Worm (Caenorhabditis elegans) whole organism, L1 larva: ENCODE results near the gene nhr-53.

Experiments used
- Y116A8C.19 ChIP-seq: sonication (generic microtip); optimal IDR thresholded peaks from 2 replicates; lab custom pipeline; 2016; ENCODE audit warnings: missing compliant biosample characterization, missing genetic modification characterization, borderline replicate concordance
- lin-35 ChIP-seq, 2 experiments: fragments of 150-350 bp; optimal IDR thresholded peaks; 2 replicates each; lab custom pipeline; 2014; ENCODE audit warnings: missing biosample characterization in 2 of 2, missing genetic modification characterization in 2 of 2, missing genetic modification reagents in 2 of 2
- nhr-12 ChIP-seq: sonication (generic microtip); optimal IDR thresholded peaks from 2 replicates; lab custom pipeline; 2017; ENCODE audit warnings: missing biosample characterization, missing genetic modification characterization
- nhr-19 ChIP-seq: fragments of 200-800 bp; sonication (Bioruptor generic); conservative IDR thresholded peaks from 2 replicates; pipeline ENCODE4 v1.3.6; 2022; ENCODE audit warnings: missing genetic modification characterization, missing compliant biosample characterization
- nhr-237 ChIP-seq: fragments of 150-350 bp; optimal IDR thresholded peaks from 2 replicates; lab custom pipeline; 2014; ENCODE audit warnings: missing biosample characterization, missing genetic modification characterization
- nhr-76 ChIP-seq: sonication (generic microtip); optimal IDR thresholded peaks from 2 replicates; lab custom pipeline; 2017; ENCODE audit warnings: missing biosample characterization, missing genetic modification characterization
- skn-1 ChIP-seq: fragments of 150-350 bp; optimal IDR thresholded peaks from 2 replicates; lab custom pipeline; 2014; ENCODE audit warnings: missing biosample characterization, missing genetic modification characterization
- ztf-4 ChIP-seq: fragments of 150-350 bp; optimal IDR thresholded peaks from 2 replicates; lab custom pipeline; 2014; ENCODE audit warnings: missing biosample characterization, missing genetic modification characterization

DNA sequence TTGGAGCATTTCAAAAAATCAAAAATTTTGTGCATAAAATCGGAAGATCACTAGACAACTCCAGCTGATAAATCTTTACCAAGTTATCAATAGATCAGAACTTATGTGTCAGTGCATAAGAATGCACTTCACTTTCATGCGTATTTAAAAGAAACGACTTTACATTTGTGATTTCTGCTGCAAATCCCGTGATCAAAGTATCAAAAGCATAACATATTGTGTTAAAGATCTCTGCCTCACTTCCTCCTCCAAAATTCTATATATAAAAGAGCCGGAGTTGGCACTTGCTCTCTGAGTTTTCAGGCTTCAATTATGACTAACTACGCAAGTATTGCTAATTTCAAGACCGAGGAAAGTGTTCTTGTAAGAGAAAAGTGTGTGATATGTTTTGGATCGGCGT lies 8.5 kb downstream of the nhr-53 start, which contains the start of gene nhr-198:
- TF ChIP-seq nhr-237: no peak
- TF ChIP-seq Y116A8C.19 (tag; lab: Kevin White, UChicago): no peak
- no peak for TF ChIP-seq nhr-76 (tag; lab: Kevin White, UChicago)
- TF ChIP-seq lin-35 (GFP tag; optimal IDR thresholded peaks at IDR 0.05; lab: Kevin White, UChicago): no peak
- TF ChIP-seq ztf-4: no peak
- no peak for TF ChIP-seq nhr-19 (GFP tag; lab: Robert Waterston, UW)
- no peak for TF ChIP-seq skn-1 (tag; lab: Kevin White, UChicago)
- TF ChIP-seq nhr-12 (tag; lab: Kevin White, UChicago): no peak
